Worm (Caenorhabditis elegans) whole organism, L3 larva: ENCODE data around the gene pafo-1.
A peak's percentile ranks its signal among the peaks of the same experiment; 100 is the strongest.

Source experiments
- R02D3.7 ChIP-seq: fragments of 150-350 bp; optimal IDR thresholded peaks from 2 replicates; lab custom pipeline; 2014; ENCODE audit warnings: missing biosample characterization, missing genetic modification characterization
- ZK546.5 ChIP-seq: sonication (generic microtip); optimal IDR thresholded peaks from 2 replicates; lab custom pipeline; 2017; ENCODE audit warnings: missing biosample characterization, missing genetic modification characterization
- ama-1 ChIP-seq: fragments of 150-350 bp; optimal IDR thresholded peaks from 2 replicates; lab custom pipeline; 2018
- ceh-28 ChIP-seq: fragments of 150-350 bp; optimal IDR thresholded peaks from 2 replicates; lab custom pipeline; 2014; ENCODE audit warnings: missing biosample characterization, missing genetic modification reagents, missing genetic modification characterization
- ceh-9 ChIP-seq: sonication (generic microtip); optimal IDR thresholded peaks from 2 replicates; lab custom pipeline; 2018; ENCODE audit warnings: missing biosample characterization, missing genetic modification characterization
- daf-12 ChIP-seq: fragments of 150-350 bp; optimal IDR thresholded peaks from 2 replicates; lab custom pipeline; 2014; ENCODE audit warnings: missing biosample characterization, missing genetic modification reagents, missing genetic modification characterization
- egl-27 ChIP-seq: sonication (generic microtip); optimal IDR thresholded peaks from 4 replicates; lab custom pipeline; 2017; ENCODE audit warnings: missing biosample characterization, missing genetic modification reagents, missing genetic modification characterization
- elt-1 ChIP-seq: fragments of 150-350 bp; optimal IDR thresholded peaks from 2 replicates; lab custom pipeline; 2014; ENCODE audit warnings: missing biosample characterization, missing genetic modification characterization
- elt-2 ChIP-seq: sonication (generic microtip); optimal IDR thresholded peaks from 2 replicates; lab custom pipeline; 2016; ENCODE audit warnings: missing genetic modification reagents, mild to moderate bottlenecking, missing genetic modification characterization, missing compliant biosample characterization
- elt-3 ChIP-seq, 3 experiments: fragments of 150-350 bp in 1 of 3; sonication (generic microtip) in 2 of 3; optimal IDR thresholded peaks; 2 replicates in 2 of 3; 4 replicates in 1 of 3; lab custom pipeline; 2014 to 2017; ENCODE audit warnings: missing biosample characterization in 3 of 3, missing genetic modification characterization in 3 of 3
- fkh-10 ChIP-seq: sonication (generic microtip); optimal IDR thresholded peaks from 2 replicates; lab custom pipeline; 2017; ENCODE audit warnings: missing biosample characterization, missing genetic modification reagents, missing genetic modification characterization
- fos-1 ChIP-seq: fragments of 150-350 bp; optimal IDR thresholded peaks from 2 replicates; lab custom pipeline; 2014; ENCODE audit warnings: missing biosample characterization, missing genetic modification characterization
- hmg-11 ChIP-seq: sonication (generic microtip); optimal IDR thresholded peaks from 2 replicates; lab custom pipeline; 2016; ENCODE audit warnings: missing genetic modification characterization, missing compliant biosample characterization
- jun-1 ChIP-seq: fragments of 150-350 bp; optimal IDR thresholded peaks from 2 replicates; lab custom pipeline; 2014; ENCODE audit warnings: missing biosample characterization, missing genetic modification reagents, missing genetic modification characterization
- lin-15B ChIP-seq: fragments of 150-350 bp; optimal IDR thresholded peaks from 2 replicates; lab custom pipeline; 2014; ENCODE audit warnings: missing biosample characterization, missing genetic modification characterization
- lin-39 ChIP-seq: fragments of 150-350 bp; optimal IDR thresholded peaks from 2 replicates; lab custom pipeline; 2018; ENCODE audit warnings: missing biosample characterization, missing genetic modification reagents, missing genetic modification characterization
- lsy-12 ChIP-seq: sonication (generic microtip); optimal IDR thresholded peaks from 2 replicates; lab custom pipeline; 2016; ENCODE audit warnings: mild to moderate bottlenecking, missing genetic modification characterization, missing compliant biosample characterization
- mdl-1 ChIP-seq: fragments of 150-350 bp; optimal IDR thresholded peaks from 2 replicates; lab custom pipeline; 2014; ENCODE audit warnings: missing biosample characterization, missing genetic modification characterization
- mml-1 ChIP-seq: fragments of 150-350 bp; sonication (generic microtip); optimal IDR thresholded peaks from 3 replicates; lab custom pipeline; 2014; ENCODE audit warnings: missing biosample characterization, missing genetic modification characterization
- nhr-11 ChIP-seq: fragments of 150-350 bp; optimal IDR thresholded peaks from 2 replicates; lab custom pipeline; 2014; ENCODE audit warnings: missing biosample characterization, missing genetic modification characterization
- nhr-12 ChIP-seq: fragments of 150-350 bp; optimal IDR thresholded peaks from 2 replicates; lab custom pipeline; 2014; ENCODE audit warnings: missing biosample characterization, missing genetic modification characterization
- nhr-23 ChIP-seq: fragments of 150-350 bp; optimal IDR thresholded peaks from 2 replicates; lab custom pipeline; 2014; ENCODE audit warnings: missing biosample characterization, missing genetic modification reagents, missing genetic modification characterization
- nhr-25 ChIP-seq: sonication (generic microtip); optimal IDR thresholded peaks from 2 replicates; lab custom pipeline; 2017; ENCODE audit warnings: missing biosample characterization, missing genetic modification characterization
- nhr-28 ChIP-seq: fragments of 150-350 bp; optimal IDR thresholded peaks from 2 replicates; lab custom pipeline; 2014; ENCODE audit warnings: missing biosample characterization, missing genetic modification characterization
- nhr-43 ChIP-seq: sonication (generic microtip); optimal IDR thresholded peaks from 2 replicates; lab custom pipeline; 2016; ENCODE audit warnings: mild to moderate bottlenecking, missing genetic modification characterization, missing compliant biosample characterization; ENCODE audit not compliant: poor library complexity, severe bottlenecking
- pha-4 ChIP-seq: fragments of 150-350 bp; optimal IDR thresholded peaks from 2 replicates; lab custom pipeline; 2014; ENCODE audit warnings: missing biosample characterization, missing genetic modification reagents, missing genetic modification characterization
- pqm-1 ChIP-seq: fragments of 150-350 bp; optimal IDR thresholded peaks from 2 replicates; lab custom pipeline; 2017; ENCODE audit warnings: missing biosample characterization, missing genetic modification characterization, inconsistent platforms
- sea-2 ChIP-seq: fragments of 150-350 bp; sonication (generic microtip); optimal IDR thresholded peaks from 4 replicates; lab custom pipeline; 2014; ENCODE audit warnings: missing biosample characterization, missing genetic modification reagents, missing genetic modification characterization
- snpc-4 ChIP-seq: fragments of 150-350 bp; optimal IDR thresholded peaks from 2 replicates; lab custom pipeline; 2014; ENCODE audit warnings: missing biosample characterization, missing genetic modification characterization
- tbx-2 ChIP-seq: sonication (generic microtip); optimal IDR thresholded peaks from 2 replicates; lab custom pipeline; 2016; ENCODE audit warnings: mild to moderate bottlenecking, missing genetic modification characterization, missing compliant biosample characterization
- unc-39 ChIP-seq: sonication (generic microtip); optimal IDR thresholded peaks from 4 replicates; lab custom pipeline; 2017; ENCODE audit warnings: missing biosample characterization, missing genetic modification characterization
- unc-62 ChIP-seq: fragments of 150-350 bp; sonication (generic microtip); optimal IDR thresholded peaks from 4 replicates; lab custom pipeline; 2014; ENCODE audit warnings: missing biosample characterization, missing genetic modification reagents, missing genetic modification characterization
- zag-1 ChIP-seq: fragments of 150-350 bp; optimal IDR thresholded peaks from 2 replicates; lab custom pipeline; 2014; ENCODE audit warnings: missing biosample characterization, missing genetic modification characterization
- ztf-11 ChIP-seq: fragments of 150-350 bp; optimal IDR thresholded peaks from 2 replicates; lab custom pipeline; 2014; ENCODE audit warnings: missing biosample characterization, missing genetic modification characterization
- ztf-4 ChIP-seq: fragments of 150-350 bp; optimal IDR thresholded peaks from 2 replicates; lab custom pipeline; 2014; ENCODE audit warnings: missing biosample characterization, missing genetic modification characterization

Gene pafo-1

DNA sequence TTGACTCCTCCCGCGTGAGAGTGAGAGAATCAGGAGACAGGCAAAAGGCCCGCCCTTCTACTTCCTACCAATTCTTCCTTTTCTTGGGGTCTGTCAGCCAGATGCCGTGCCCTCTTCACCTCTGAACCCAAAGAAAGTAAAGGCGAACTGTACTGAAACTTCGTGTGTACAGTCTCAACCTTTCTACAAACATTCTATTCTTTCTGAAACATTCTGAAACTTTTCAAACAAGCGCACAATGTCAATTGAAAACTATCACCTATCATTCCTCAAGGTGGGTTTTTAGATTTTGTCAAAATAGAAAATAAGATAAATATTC, 11.0 kb downstream of the pafo-1 start:
- no peak for TF ChIP-seq nhr-12 (tag; lab: Kevin White, UChicago)
- TF ChIP-seq fkh-10 (GFP tag; lab: Kevin White, UChicago) = no peak
- no peak for TF ChIP-seq nhr-43
- no peak for TF ChIP-seq jun-1 (tag; lab: Kevin White, UChicago)

DNA sequence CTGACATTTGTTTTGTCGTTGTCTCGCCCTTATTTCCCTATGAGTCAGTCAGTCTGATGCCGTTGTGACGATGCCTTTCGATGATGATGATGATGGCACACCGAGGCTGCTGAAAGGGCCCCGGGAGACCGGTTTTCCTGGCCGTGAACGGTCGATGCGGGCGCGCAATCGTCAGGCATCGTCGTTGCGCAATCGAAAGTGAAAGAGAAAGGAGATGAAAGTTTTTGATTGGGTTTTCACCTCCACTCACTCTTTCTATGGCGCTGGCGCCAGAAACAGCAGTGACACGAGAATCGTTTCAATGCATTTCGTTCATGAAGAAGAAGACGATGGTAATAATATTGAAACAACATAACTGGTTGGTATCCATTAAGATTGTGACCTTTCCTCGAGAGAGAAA, 11.5 kb downstream of the pafo-1 start:
- TF ChIP-seq ceh-9 (tag; lab: Kevin White, UChicago) (no peak), tbx-2 (tag; lab: Kevin White, UChicago) (peak; percentile 7), elt-1 (tag; lab: Kevin White, UChicago) (peak; percentile 53), nhr-12 (tag; lab: Kevin White, UChicago) (no peak), nhr-11 (no peak), mml-1 (tag; lab: Kevin White, UChicago) (no peak), nhr-23 (peak; percentile 81), nhr-25 (tag; lab: Kevin White, UChicago) (peak; percentile 95), nhr-43 (peak; percentile 60), fos-1 (no peak), unc-39 (tag; lab: Kevin White, UChicago) (no peak), daf-12 (tag; lab: Kevin White, UChicago) (no peak), egl-27 (tag; lab: Kevin White, UChicago) (peak; percentile 5)

DNA sequence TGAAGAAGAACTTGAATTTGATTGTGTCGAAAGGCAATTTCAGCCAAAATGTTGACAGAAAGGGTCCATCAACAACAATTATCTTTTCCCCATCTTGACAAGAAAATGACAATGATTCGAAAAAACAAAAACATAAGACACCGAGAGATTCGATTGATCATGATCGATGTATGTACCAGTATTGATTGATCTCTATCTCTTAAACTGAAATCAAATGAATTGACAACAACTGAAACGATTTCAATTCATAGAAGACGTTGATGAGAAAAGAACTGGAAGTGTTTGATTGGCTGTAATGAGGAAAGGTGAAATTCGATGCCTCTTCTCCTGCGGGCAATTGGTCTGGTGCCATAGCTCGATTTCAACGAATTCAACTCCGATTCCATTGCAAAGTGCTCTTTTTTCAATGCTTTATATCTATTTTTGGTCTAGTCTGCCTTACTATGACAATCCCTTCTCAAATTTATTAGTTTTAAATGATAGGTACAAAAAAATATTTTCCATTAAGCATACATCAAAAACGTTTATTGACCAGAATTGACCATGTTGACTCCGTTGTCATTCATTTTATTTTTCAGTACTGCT, 12.0 kb downstream of the pafo-1 start:
- TF ChIP-seq sea-2 (GFP tag; lab: Kevin White, UChicago) (no peak), elt-1 (tag; lab: Kevin White, UChicago) (peak; percentile 41)
- TF ChIP-seq, all 47 proteins: peak for 1

DNA sequence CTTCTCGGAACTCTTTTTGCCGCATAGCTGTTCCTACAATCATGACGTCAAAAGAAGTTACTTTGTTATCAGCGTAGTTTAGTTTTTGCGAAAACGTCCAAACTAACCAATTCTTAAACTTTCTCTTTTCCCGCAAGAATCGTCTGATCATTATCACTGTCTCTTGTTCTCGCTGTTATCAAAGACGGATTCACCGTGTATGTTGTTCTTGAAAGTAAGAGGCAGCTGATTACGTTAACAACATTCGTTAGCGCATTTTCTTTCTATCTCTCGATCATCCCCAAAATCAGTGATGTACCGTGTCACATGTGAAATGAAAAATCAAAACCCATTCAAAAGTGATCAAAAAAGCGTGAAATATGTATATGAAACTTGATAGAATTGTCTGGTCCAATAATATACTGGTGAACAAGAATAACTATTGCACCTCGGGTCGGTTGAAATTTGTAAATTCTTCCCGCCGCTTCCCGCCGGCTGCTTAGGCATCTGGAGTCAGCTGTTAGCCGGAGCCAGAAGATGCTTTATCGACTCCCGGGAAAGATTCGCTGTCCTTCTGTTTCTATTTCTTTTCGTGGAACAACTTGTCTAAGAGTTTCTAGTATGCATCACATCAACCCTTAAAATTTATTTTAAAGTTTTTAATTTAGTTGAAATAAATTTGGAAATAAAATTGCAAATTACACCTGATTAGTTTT, 13.1 kb downstream of the pafo-1 start:
- TF ChIP-seq elt-3 (tag; optimal IDR thresholded peaks at IDR 0.05; lab: Kevin White, UChicago) = peak in 1 of 3 experiments; percentile 30
- no peak for TF ChIP-seq unc-62 (GFP tag; lab: Kevin White, UChicago)
- no peak for TF ChIP-seq ztf-4
- no peak for TF ChIP-seq hmg-11 (tag; lab: Kevin White, UChicago)
- no peak for TF ChIP-seq egl-27 (tag; lab: Kevin White, UChicago)
- no peak for TF ChIP-seq ceh-9 (tag; lab: Kevin White, UChicago)
- no peak for TF ChIP-seq snpc-4
- no peak for TF ChIP-seq lin-39
- peak; percentile 13 for TF ChIP-seq pha-4 (tag; lab: Kevin White, UChicago)
- no peak for TF ChIP-seq zag-1 (tag; lab: Kevin White, UChicago)
- no peak for TF ChIP-seq nhr-28 (tag; lab: Kevin White, UChicago)
- TF ChIP-seq nhr-25 (tag; lab: Kevin White, UChicago) = peak; percentile 34
- TF ChIP-seq ZK546.5 (tag; lab: Kevin White, UChicago) = no peak
- TF ChIP-seq nhr-12 (tag; lab: Kevin White, UChicago) = no peak
- no peak for TF ChIP-seq tbx-2 (tag; lab: Kevin White, UChicago)
- no peak for TF ChIP-seq R02D3.7 (tag; lab: Kevin White, UChicago)
- no peak for TF ChIP-seq lsy-12
- peak; percentile 24 for TF ChIP-seq nhr-23
- TF ChIP-seq ama-1 (lab: Kevin White, UChicago) = no peak
- peak; percentile 96 for TF ChIP-seq pqm-1 (tag; lab: Kevin White, UChicago)
- peak; percentile 49 for TF ChIP-seq jun-1 (tag; lab: Kevin White, UChicago)
- peak; percentile 65 for TF ChIP-seq nhr-43
- TF ChIP-seq ceh-28 (tag; lab: Kevin White, UChicago) = no peak
- no peak for TF ChIP-seq daf-12 (tag; lab: Kevin White, UChicago)
- TF ChIP-seq lin-15B = no peak
- TF ChIP-seq elt-2 (tag; lab: Kevin White, UChicago) = peak; percentile 92
- TF ChIP-seq mdl-1 (tag; lab: Kevin White, UChicago) = no peak
- TF ChIP-seq ztf-11 = no peak
